Worm (Caenorhabditis elegans) whole organism, L4/young adult: ENCODE results near the gene srlf-7.

Source experiments
- W03F9.2 ChIP-seq: fragments of 150-350 bp; optimal IDR thresholded peaks from 2 replicates; lab custom pipeline; 2014; ENCODE audit warnings: missing biosample characterization, missing genetic modification characterization
- him-1 ChIP-seq: sonication (generic microtip); optimal IDR thresholded peaks from 2 replicates; lab custom pipeline; 2016; ENCODE audit warnings: missing genotype, missing genetic modification reagents, missing genetic modification characterization, missing compliant biosample characterization

ce11 chrIV:7233566-7234014 lies 44.5 kb downstream of the srlf-7 start:
- TF ChIP-seq him-1 (no peak), W03F9.2 (no peak)
